Worm (Caenorhabditis elegans): ENCODE measurements around the gene clh-3.

DNA sequence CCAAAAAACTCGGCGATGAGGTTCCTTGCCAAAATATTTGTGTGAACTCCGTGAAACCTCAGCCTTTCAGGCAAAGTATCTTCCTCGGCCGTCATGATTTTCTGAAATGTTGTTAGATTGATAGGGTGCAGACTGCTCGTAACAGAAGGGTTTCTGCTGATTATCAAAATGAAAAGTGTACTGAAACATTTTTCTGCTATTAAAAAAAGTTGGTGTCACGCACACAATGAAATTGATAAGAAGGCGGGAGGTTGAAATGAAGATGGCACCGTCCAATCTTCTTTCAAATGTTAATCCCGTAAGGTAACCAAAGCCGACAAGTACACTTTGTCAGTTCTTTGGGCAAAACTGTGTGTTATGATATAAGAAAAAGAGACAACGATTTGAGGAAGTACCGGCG is 11.2 kb upstream of the clh-3 start:
- no peak for TF ChIP-seq elt-1 (tag; optimal IDR thresholded peaks at IDR 0.05)
- no peak for TF ChIP-seq nhr-25 (tag; optimal IDR thresholded peaks at IDR 0.05)
- no peak for TF ChIP-seq egl-27 (tag; optimal IDR thresholded peaks at IDR 0.05)
- TF ChIP-seq unc-62 (GFP tag; optimal IDR thresholded peaks at IDR 0.05), result no peak
- no peak for TF ChIP-seq elt-3 (tag; optimal IDR thresholded peaks at IDR 0.05)
- no peak for TF ChIP-seq zag-1 (tag; optimal IDR thresholded peaks at IDR 0.05)
- no peak for TF ChIP-seq jun-1 (tag; optimal IDR thresholded peaks at IDR 0.05)
- TF ChIP-seq fkh-2 (tag; optimal IDR thresholded peaks at IDR 0.05), result no peak
- no peak for TF ChIP-seq lin-15B (tag; optimal IDR thresholded peaks at IDR 0.05)
- peak; percentile 58 for TF ChIP-seq elt-2 (tag; optimal IDR thresholded peaks at IDR 0.05)
- no peak for TF ChIP-seq nhr-237 (tag; optimal IDR thresholded peaks at IDR 0.05)

All from whole organism, L3 larva.